Fruit fly (Drosophila melanogaster) whole organism, adult: ENCODE results near the gene Npc2c.
A peak's percentile ranks its signal among the peaks of the same experiment; 100 is the strongest.

Experiments used
- CG11617 ChIP-seq: fragments of 200-800 bp; sonication (Bioruptor generic); optimal IDR thresholded peaks from 2 replicates; lab custom pipeline; 2017; ENCODE audit warnings: mild to moderate bottlenecking, missing biosample characterization, missing genetic modification reagents, missing genetic modification characterization
- CG12768 ChIP-seq: fragments of 200-800 bp; sonication (Bioruptor generic); optimal IDR thresholded peaks from 2 replicates; lab custom pipeline; 2017; ENCODE audit warnings: missing biosample characterization, missing genetic modification characterization, mild to moderate bottlenecking, moderate library complexity, missing genetic modification reagents
- CG14711 ChIP-seq: fragments of 200-800 bp; sonication (Bioruptor generic); optimal IDR thresholded peaks from 2 replicates; lab custom pipeline; 2018; ENCODE audit warnings: missing biosample characterization, mild to moderate bottlenecking, missing genetic modification characterization, moderate library complexity
- CG1620 ChIP-seq: fragments of 200-800 bp; sonication (Bioruptor generic); optimal IDR thresholded peaks from 2 replicates; lab custom pipeline; 2016; ENCODE audit warnings: missing biosample characterization, missing genetic modification characterization
- CG33017 ChIP-seq: fragments of 200-800 bp; sonication (Bioruptor generic); optimal IDR thresholded peaks from 2 replicates; lab custom pipeline; 2018; ENCODE audit warnings: missing biosample characterization, mild to moderate bottlenecking, missing genetic modification characterization, moderate library complexity
- CG5204 ChIP-seq: fragments of 200-800 bp; sonication (Bioruptor generic); optimal IDR thresholded peaks from 2 replicates; lab custom pipeline; 2016; ENCODE audit warnings: missing biosample characterization, missing genetic modification characterization
- CG7045 ChIP-seq: fragments of 200-800 bp; sonication (Bioruptor generic); optimal IDR thresholded peaks from 2 replicates; lab custom pipeline; 2017; ENCODE audit warnings: missing biosample characterization, mild to moderate bottlenecking, missing genetic modification characterization
- CG7101 ChIP-seq: fragments of 200-800 bp; sonication (Bioruptor generic); optimal IDR thresholded peaks from 2 replicates; lab custom pipeline; 2018; ENCODE audit warnings: missing biosample characterization, mild to moderate bottlenecking, missing genetic modification characterization, moderate library complexity
- Clk ChIP-seq: fragments of 200-800 bp; sonication (Bioruptor generic); optimal IDR thresholded peaks from 2 replicates; lab custom pipeline; 2017; ENCODE audit warnings: missing biosample characterization, missing genetic modification characterization
- Crg-1 ChIP-seq: fragments of 200-800 bp; sonication (Bioruptor generic); optimal IDR thresholded peaks from 2 replicates; lab custom pipeline; 2016; ENCODE audit warnings: missing biosample characterization, missing genetic modification characterization
- Hr96 ChIP-seq: fragments of 200-800 bp; sonication (Bioruptor generic); optimal IDR thresholded peaks from 2 replicates; lab custom pipeline; 2016; ENCODE audit warnings: missing biosample characterization, missing genetic modification characterization
- Mnt ChIP-seq: fragments of 200-800 bp; sonication (Bioruptor generic); optimal IDR thresholded peaks from 2 replicates; lab custom pipeline; 2016; ENCODE audit warnings: missing biosample characterization, mild to moderate bottlenecking, missing genetic modification characterization
- bab1 ChIP-seq: fragments of 200-800 bp; sonication (Bioruptor generic); optimal IDR thresholded peaks from 3 replicates; lab custom pipeline; 2019; ENCODE audit warnings: missing biosample characterization, mild to moderate bottlenecking, missing genetic modification characterization, moderate library complexity
- cic ChIP-seq: fragments of 200-800 bp; sonication (Bioruptor generic); optimal IDR thresholded peaks from 2 replicates; lab custom pipeline; 2017; ENCODE audit warnings: missing biosample characterization, mild to moderate bottlenecking, missing genetic modification characterization, moderate library complexity
- cnc ChIP-seq, 2 experiments: fragments of >200 bp; optimal IDR thresholded peaks; 2 replicates each; lab custom pipeline; 2017
- kay ChIP-seq: fragments of 200-800 bp; sonication (Bioruptor generic); peaks from one replicate; lab custom pipeline; 2016; ENCODE audit warnings: missing biosample characterization, missing genetic modification characterization, borderline replicate concordance
- ovo ChIP-seq: fragments of 200-800 bp; sonication (Bioruptor generic); optimal IDR thresholded peaks from 2 replicates; lab custom pipeline; 2016; ENCODE audit warnings: missing biosample characterization, missing genetic modification characterization
- pad ChIP-seq: fragments of 200-800 bp; sonication (Bioruptor generic); optimal IDR thresholded peaks from 3 replicates; lab custom pipeline; 2017; ENCODE audit warnings: missing biosample characterization, missing genetic modification characterization, mild to moderate bottlenecking, moderate library complexity, missing genetic modification reagents
- tj ChIP-seq: fragments of 200-800 bp; sonication (Bioruptor generic); optimal IDR thresholded peaks from 3 replicates; lab custom pipeline; 2017; ENCODE audit warnings: missing biosample characterization, mild to moderate bottlenecking, missing genetic modification characterization, moderate library complexity
- toe ChIP-seq: fragments of 200-800 bp; sonication (Bioruptor generic); optimal IDR thresholded peaks from 2 replicates; lab custom pipeline; 2016; ENCODE audit warnings: missing biosample characterization, missing genetic modification characterization

Gene Npc2c

DNA sequence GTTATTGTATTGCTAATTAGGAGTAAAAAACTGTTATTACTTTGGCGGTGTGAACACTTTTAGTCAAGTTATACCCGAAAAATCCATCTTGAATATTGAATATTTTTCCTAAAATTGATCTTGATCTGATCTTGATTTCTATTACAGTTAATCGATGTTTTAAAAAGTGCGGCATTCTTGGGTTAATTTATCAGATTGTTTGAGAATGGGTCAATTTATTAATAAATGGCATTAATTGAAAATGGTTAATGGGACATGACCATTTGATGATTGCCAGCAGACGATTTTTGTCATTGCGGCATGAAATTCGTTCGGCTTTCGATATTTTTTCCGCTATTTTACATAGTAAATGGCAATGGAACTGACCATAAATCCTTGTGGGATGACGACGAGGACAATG is 3.7 kb downstream of the Npc2c start, which contains the start of gene CG33631:
CG33631 (plus strand) TSS at position 301 of the 400 bp plus-strand sequence.
- TF ChIP-seq pad (no peak), CG7045 (GFP tag; lab: Kevin White, UChicago) (no peak)

DNA sequence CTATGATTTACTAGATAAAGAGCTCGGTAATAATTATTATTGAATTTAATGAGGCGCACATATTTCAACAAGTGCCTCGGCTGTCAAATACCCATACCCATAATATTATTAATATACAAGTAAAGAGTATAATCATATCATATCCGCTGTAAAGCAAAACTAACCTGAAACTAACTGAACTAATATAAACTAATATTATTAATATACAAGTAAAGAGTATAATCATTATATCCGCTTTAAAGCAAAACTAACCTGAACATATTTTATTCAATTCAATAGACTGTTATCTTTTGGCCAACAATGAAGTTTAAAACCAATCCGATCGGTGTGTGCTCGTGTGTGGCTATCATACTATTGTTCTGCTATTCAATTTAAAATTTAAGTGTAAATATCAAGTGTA is 6.4 kb downstream of the Npc2c start, which contains the start of gene CG33783:
CG33783 (plus strand) TSS at position 301 of the 400 bp plus-strand sequence.
- TF ChIP-seq CG7045 (GFP tag; lab: Kevin White, UChicago): no peak

DNA sequence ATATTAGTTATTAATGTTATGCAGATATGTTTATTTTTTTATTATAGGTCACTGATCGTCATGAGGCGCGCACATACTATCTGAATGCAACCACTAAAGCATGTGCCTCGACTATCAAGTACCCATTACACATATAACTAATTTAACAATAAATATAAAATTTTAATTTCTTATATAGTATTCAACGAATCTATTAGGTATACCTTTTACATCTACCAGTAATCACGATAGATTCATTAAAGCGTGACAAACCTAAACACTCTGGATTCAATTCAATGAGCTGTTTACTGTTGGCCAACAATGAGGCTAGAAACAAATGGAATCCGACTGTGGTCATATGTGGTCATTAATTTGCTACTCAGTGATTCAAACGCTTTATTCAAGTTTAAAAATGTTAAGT is 7.6 kb downstream of the Npc2c start, which contains the start of gene CG33784:
CG33784 (plus strand) TSS at position 301 of the 400 bp plus-strand sequence.
- TF ChIP-seq CG11617 (GFP tag; lab: Kevin White, UChicago) (no peak), Crg-1 (GFP tag; lab: Kevin White, UChicago) (no peak), Mnt (GFP tag; lab: Kevin White, UChicago) (no peak), cnc (optimal IDR thresholded peaks at IDR 0.05; lab: Kevin White, UChicago) (no peak), CG1620 (GFP tag; lab: Kevin White, UChicago) (no peak), ovo (GFP tag; lab: Kevin White, UChicago) (no peak), CG14711 (tag; lab: Kevin White, UChicago) (no peak), pad (no peak), CG33017 (tag; lab: Kevin White, UChicago) (no peak), CG5204 (GFP tag; lab: Kevin White, UChicago) (no peak)

DNA sequence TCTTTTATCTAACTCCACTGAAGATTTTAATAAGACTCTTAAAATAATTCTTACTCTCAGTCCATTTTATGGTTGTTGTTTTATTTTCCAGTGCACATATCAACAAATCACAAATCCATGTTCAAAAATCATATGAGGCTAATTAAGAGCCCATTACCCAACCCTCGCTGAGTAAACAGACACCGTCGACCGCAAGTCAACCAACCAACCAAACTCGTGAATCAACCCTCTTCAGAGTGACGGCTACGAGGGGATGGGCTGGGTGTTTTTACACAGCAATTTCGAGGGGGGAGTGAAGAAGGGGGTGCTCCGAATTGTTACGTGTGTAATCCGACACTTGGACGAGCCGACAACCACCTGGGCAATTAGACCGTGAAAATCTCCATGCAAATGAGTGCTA is 8.7 kb downstream of the Npc2c start:
- TF ChIP-seq Hr96 (no peak), pad (no peak), CG11617 (GFP tag; lab: Kevin White, UChicago) (no peak), CG7045 (GFP tag; lab: Kevin White, UChicago) (no peak), tj (GFP tag; lab: Kevin White, UChicago) (no peak), cic (GFP tag; lab: Kevin White, UChicago) (no peak), CG33017 (tag; lab: Kevin White, UChicago) (no peak), CG7101 (tag; lab: Kevin White, UChicago) (no peak), CG1620 (GFP tag; lab: Kevin White, UChicago) (no peak), toe (GFP tag; lab: Kevin White, UChicago) (no peak), cnc (optimal IDR thresholded peaks at IDR 0.05; lab: Kevin White, UChicago) (no peak), CG12768 (GFP tag; lab: Kevin White, UChicago) (no peak), ovo (GFP tag; lab: Kevin White, UChicago) (no peak), kay (no peak), CG5204 (GFP tag; lab: Kevin White, UChicago) (no peak)

DNA sequence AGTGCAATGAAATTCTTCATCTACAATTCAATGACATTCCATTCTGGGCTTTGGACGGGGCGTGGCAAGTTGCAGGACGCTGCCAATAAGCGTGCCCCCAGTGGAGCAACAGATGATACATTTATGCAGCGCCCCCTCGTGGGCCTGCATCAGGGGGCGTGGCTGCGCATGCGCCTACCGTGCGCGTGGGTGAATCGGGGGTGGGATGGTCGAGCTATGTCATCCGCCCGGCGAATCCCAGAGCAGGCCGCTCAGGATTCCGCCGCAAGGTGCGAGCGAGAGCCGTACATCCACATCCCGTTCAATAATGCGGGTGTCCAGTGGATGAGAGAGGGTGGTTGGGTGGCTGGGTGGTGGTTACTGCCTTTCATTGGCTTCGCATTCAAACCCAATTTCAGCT is 10.1 kb downstream of the Npc2c start:
- no peak for TF ChIP-seq cnc (optimal IDR thresholded peaks at IDR 0.05; lab: Kevin White, UChicago)
- no peak for TF ChIP-seq CG7045 (GFP tag; lab: Kevin White, UChicago)
- TF ChIP-seq cic (GFP tag; lab: Kevin White, UChicago): no peak
- no peak for TF ChIP-seq pad
- no peak for TF ChIP-seq Crg-1 (GFP tag; lab: Kevin White, UChicago)
- no peak for TF ChIP-seq CG5204 (GFP tag; lab: Kevin White, UChicago)
- no peak for TF ChIP-seq Hr96
- TF ChIP-seq Clk (GFP tag; lab: Kevin White, UChicago): no peak
- no peak for TF ChIP-seq CG11617 (GFP tag; lab: Kevin White, UChicago)
- no peak for TF ChIP-seq bab1 (GFP tag; lab: Kevin White, UChicago)
- no peak for TF ChIP-seq CG7101 (tag; lab: Kevin White, UChicago)
- TF ChIP-seq Mnt (GFP tag; lab: Kevin White, UChicago): no peak
- TF ChIP-seq tj (GFP tag; lab: Kevin White, UChicago): no peak
- TF ChIP-seq CG14711 (tag; lab: Kevin White, UChicago): no peak
- TF ChIP-seq CG12768 (GFP tag; lab: Kevin White, UChicago): no peak

DNA sequence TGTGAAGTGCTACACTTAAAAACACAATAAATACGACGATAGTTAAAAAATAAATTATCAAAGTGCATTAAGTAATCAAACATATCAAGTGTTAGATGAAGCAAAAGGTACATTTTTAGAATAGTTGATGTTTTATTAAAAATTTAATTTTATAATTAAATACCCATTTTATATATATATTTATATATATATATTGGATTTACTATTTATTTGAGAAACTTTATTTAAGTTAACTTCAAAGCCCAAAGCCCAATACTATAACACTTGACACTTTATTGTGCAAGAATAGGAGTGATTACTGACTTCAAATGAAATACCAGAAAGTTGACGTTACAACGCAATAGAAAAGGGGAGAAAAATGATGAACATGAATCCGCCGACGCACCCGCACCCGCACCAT is 10.8 kb downstream of the Npc2c start, which contains the start of gene nerfin-2:
nerfin-2 (plus strand) TSS at position 301 of the 400 bp plus-strand sequence.
- TF ChIP-seq CG7101 (tag; lab: Kevin White, UChicago) (no peak), tj (GFP tag; lab: Kevin White, UChicago) (no peak), cic (GFP tag; lab: Kevin White, UChicago) (no peak), Crg-1 (GFP tag; lab: Kevin White, UChicago) (no peak), toe (GFP tag; lab: Kevin White, UChicago) (no peak)

DNA sequence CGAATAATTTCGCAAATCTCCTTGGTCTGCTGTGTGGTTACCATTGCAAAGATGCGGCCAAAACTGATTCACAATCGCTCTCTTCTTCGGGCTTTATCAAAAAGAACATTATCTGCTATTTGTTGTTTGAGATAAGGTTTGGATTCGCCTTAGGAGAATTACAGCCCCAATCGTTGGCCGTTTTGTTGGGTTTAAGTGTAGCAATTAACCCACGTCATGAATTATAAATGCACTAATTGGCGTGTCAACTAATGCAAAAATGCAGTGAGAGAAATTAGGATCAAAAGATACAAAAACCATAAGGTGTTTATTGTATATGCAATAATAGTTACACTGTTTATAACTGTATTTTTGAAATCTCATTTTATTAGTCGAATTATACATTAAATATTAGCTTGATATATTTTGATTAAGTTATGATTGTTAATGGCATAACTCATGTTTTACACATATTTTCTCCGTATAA is 15.3 kb downstream of the Npc2c start, which contains the start of gene Alp13:
Alp13 (minus strand) TSS at position 51 of the 466 bp plus-strand sequence.
- peak; percentile 35 for TF ChIP-seq CG12768 (GFP tag; lab: Kevin White, UChicago)
- TF ChIP-seq CG33017 (tag; lab: Kevin White, UChicago): peak; percentile 62
- peak; percentile 49 for TF ChIP-seq CG7101 (tag; lab: Kevin White, UChicago)
- TF ChIP-seq kay: peak; percentile 7
- TF ChIP-seq toe (GFP tag; lab: Kevin White, UChicago): no peak
- TF ChIP-seq Hr96: peak; percentile 21
- TF ChIP-seq Crg-1 (GFP tag; lab: Kevin White, UChicago): no peak
- peak; percentile 24 for TF ChIP-seq pad
- peak; percentile 53 for TF ChIP-seq CG5204 (GFP tag; lab: Kevin White, UChicago)
- TF ChIP-seq CG7045 (GFP tag; lab: Kevin White, UChicago): no peak
- TF ChIP-seq cic (GFP tag; lab: Kevin White, UChicago): peak; percentile 25
- no peak for TF ChIP-seq cnc (optimal IDR thresholded peaks at IDR 0.05; lab: Kevin White, UChicago)
- TF ChIP-seq Mnt (GFP tag; lab: Kevin White, UChicago): no peak
- peak; percentile 47 for TF ChIP-seq CG11617 (GFP tag; lab: Kevin White, UChicago)
